Fruit fly (Drosophila melanogaster): ENCODE measurements around the gene Nrg.

Gene Nrg

dm6 chrX:8490976-8491345 is 26.2 kb upstream of the Nrg start (continued):
- no peak for TF ChIP-seq CG10565 (GFP tag; optimal IDR thresholded peaks at IDR 0.05)
- no peak for TF ChIP-seq pan (optimal IDR thresholded peaks at IDR 0.05)
- TF ChIP-seq pan (GFP tag; optimal IDR thresholded peaks at IDR 0.05 in 1 of 2, IDR thresholded peaks at IDR 0.05 in 1 of 2): peak in 1 of 2 experiments; percentile 6
- no peak for TF ChIP-seq CG16815 (GFP tag; optimal IDR thresholded peaks at IDR 0.05)
- no peak for TF ChIP-seq CG17186 (GFP tag; optimal IDR thresholded peaks at IDR 0.05)
- TF ChIP-seq hth (optimal IDR thresholded peaks at IDR 0.05): no peak
- no peak for TF ChIP-seq vvl (GFP tag; IDR thresholded peaks at IDR 0.05)
- TF ChIP-seq org-1 (GFP tag; optimal IDR thresholded peaks at IDR 0.05): no peak
- no peak for TF ChIP-seq CG14667 (GFP tag; IDR thresholded peaks at IDR 0.05)
- TF ChIP-seq Meics (GFP tag; optimal IDR thresholded peaks at IDR 0.05): peak; percentile 3
- peak; percentile 21 for TF ChIP-seq CG11504 (tag; optimal IDR thresholded peaks at IDR 0.05)
- peak; percentile 24 for TF ChIP-seq Abd-B (GFP tag; optimal IDR thresholded peaks at IDR 0.05)
- no peak for TF ChIP-seq bsh (GFP tag; optimal IDR thresholded peaks at IDR 0.05)
- TF ChIP-seq CoRest (tag; optimal IDR thresholded peaks at IDR 0.05): peak; percentile 27
- no peak for TF ChIP-seq en (GFP tag; optimal IDR thresholded peaks at IDR 0.05)
- TF ChIP-seq unc-4 (GFP tag; IDR thresholded peaks at IDR 0.05; ENCODE audit: partially characterized antibody): no peak
- TF ChIP-seq CG2678 (tag; optimal IDR thresholded peaks at IDR 0.05): peak; percentile 43
- no peak for TF ChIP-seq CG9876 (GFP tag; optimal IDR thresholded peaks at IDR 0.05)

DNA sequence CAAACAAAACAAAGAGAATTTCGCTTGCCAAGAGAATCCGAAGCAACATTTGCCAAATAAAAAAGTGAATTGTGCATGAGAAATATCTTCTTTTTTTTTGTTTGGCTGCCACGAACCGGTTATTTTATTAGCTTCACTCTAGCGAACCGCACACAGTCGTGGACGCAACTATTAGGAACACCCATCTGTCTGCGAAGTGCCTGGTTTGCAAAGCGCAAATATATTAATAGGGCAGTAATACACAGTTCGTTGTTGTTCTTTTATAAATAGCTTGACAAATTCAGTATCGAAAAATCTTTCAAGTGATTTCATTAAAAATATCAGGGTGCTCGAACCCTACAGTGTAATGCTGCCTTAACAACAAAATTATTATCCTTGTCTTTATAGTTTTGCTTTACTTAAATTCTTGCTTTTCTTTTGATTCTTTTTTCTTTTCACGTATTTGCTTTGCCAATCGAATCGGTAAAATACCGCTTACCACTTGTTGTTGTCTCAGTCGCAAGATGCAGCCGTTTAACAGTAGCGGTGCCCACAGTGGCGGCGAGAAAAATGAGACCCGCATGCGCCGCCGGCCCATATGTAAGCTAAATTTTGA is 25.6 kb upstream of the Nrg start:
- TF ChIP-seq Max (GFP tag; optimal IDR thresholded peaks at IDR 0.05) (no peak), Jarid2 (GFP tag; optimal IDR thresholded peaks at IDR 0.05) (no peak), CG10147 (GFP tag; optimal IDR thresholded peaks at IDR 0.05) (no peak), oc (tag; optimal IDR thresholded peaks at IDR 0.05) (no peak), fu2 (GFP tag; optimal IDR thresholded peaks at IDR 0.05) (peak; percentile 14), Side (GFP tag; optimal IDR thresholded peaks at IDR 0.05) (no peak), cas (GFP tag; IDR thresholded peaks at IDR 0.05) (no peak), bsh (GFP tag; optimal IDR thresholded peaks at IDR 0.05) (peak in 1 of 2 experiments; percentile 56), kni (GFP tag; optimal IDR thresholded peaks at IDR 0.05) (no peak), CG8281 (tag; optimal IDR thresholded peaks at IDR 0.05) (no peak), CG12769 (tag; optimal IDR thresholded peaks at IDR 0.05) (no peak), knrl (GFP tag; IDR thresholded peaks at IDR 0.05; ENCODE audit: partially characterized antibody) (no peak), Ets65A (GFP tag) (peak; percentile 91), ken (GFP tag; IDR thresholded peaks at IDR 0.05) (no peak), CG9932 (GFP tag; IDR thresholded peaks at IDR 0.05) (peak; percentile 25; the same call in 1 of the 2 replicates), Six4 (GFP tag; optimal IDR thresholded peaks at IDR 0.05) (peak; percentile 6), phol (tag; optimal IDR thresholded peaks at IDR 0.05) (peak; percentile 32), CG8089 (GFP tag; optimal IDR thresholded peaks at IDR 0.05) (peak; percentile 30), CG8944 (GFP tag; optimal IDR thresholded peaks at IDR 0.05) (peak; percentile 16), pnt (GFP tag; optimal IDR thresholded peaks at IDR 0.05) (peak; percentile 21), CG1832 (GFP tag; optimal IDR thresholded peaks at IDR 0.05) (no peak), Nf-YA (GFP tag; IDR thresholded peaks at IDR 0.05) (no peak), CG14050 (GFP tag; IDR thresholded peaks at IDR 0.05) (no peak), CG30403 (GFP tag; optimal IDR thresholded peaks at IDR 0.05) (peak; percentile 47), sisA (GFP tag; IDR thresholded peaks at IDR 0.05) (no peak), CG32532 (GFP tag; IDR thresholded peaks at IDR 0.05) (peak; percentile 37; the same call in 1 of the 2 replicates), PHDP (tag; optimal IDR thresholded peaks at IDR 0.05) (peak; percentile 10), tio (GFP tag; optimal IDR thresholded peaks at IDR 0.05) (peak; percentile 38), pho (GFP tag; optimal IDR thresholded peaks at IDR 0.05) (no peak), CG14014 (GFP tag; IDR thresholded peaks at IDR 0.05) (no peak), CG1233 (GFP tag; optimal IDR thresholded peaks at IDR 0.05) (no peak), NfI (GFP tag; optimal IDR thresholded peaks at IDR 0.05) (no peak), CG18619 (GFP tag; optimal IDR thresholded peaks at IDR 0.05) (no peak), CG2116 (GFP tag; optimal IDR thresholded peaks at IDR 0.05) (no peak)
